Fruit fly (Drosophila melanogaster): ENCODE results near the gene CG33178.
A peak's percentile ranks its signal among the peaks of the same experiment; 100 is the strongest.

Gene CG33178

dm6 chrX:15074646-15075351 lies 7.8 kb upstream of the CG33178 start (continued):
- TF ChIP-seq CG17912 (GFP tag; optimal IDR thresholded peaks at IDR 0.05) = peak; percentile 55
- TF ChIP-seq Stat92E (GFP tag; optimal IDR thresholded peaks at IDR 0.05) = peak in 1 of 3 experiments; percentile 70
- peak; percentile 97 for TF ChIP-seq CG2120 (GFP tag; optimal IDR thresholded peaks at IDR 0.05)
- peak; percentile 57 for TF ChIP-seq CG8281 (tag; optimal IDR thresholded peaks at IDR 0.05)
- peak; percentile 77 for TF ChIP-seq CG18476 (GFP tag; optimal IDR thresholded peaks at IDR 0.05)
- no peak for TF ChIP-seq cad (GFP tag; optimal IDR thresholded peaks at IDR 0.05)
- TF ChIP-seq kni (GFP tag; optimal IDR thresholded peaks at IDR 0.05) = peak; percentile 55
- peak; percentile 98 for TF ChIP-seq row (GFP tag; IDR thresholded peaks at IDR 0.05)
- TF ChIP-seq CG31365 (tag; optimal IDR thresholded peaks at IDR 0.05) = peak; percentile 69
- peak; percentile 77 for TF ChIP-seq CG7987 (GFP tag; optimal IDR thresholded peaks at IDR 0.05)
- peak; percentile 84 for TF ChIP-seq CG17359 (tag; optimal IDR thresholded peaks at IDR 0.05)
- TF ChIP-seq CG6654 (GFP tag; optimal IDR thresholded peaks at IDR 0.05) = peak; percentile 46
- TF ChIP-seq hb (GFP tag; IDR thresholded peaks at IDR 0.05; ENCODE audit: partially characterized antibody) = no peak
- TF ChIP-seq sens-2 (GFP tag; IDR thresholded peaks at IDR 0.05) = peak; percentile 63
- peak; percentile 88 for TF ChIP-seq maf-S (GFP tag; optimal IDR thresholded peaks at IDR 0.05)
- peak; percentile 91 for TF ChIP-seq ems (GFP tag; optimal IDR thresholded peaks at IDR 0.05)
- no peak for TF ChIP-seq CG42726 (GFP tag; IDR thresholded peaks at IDR 0.05; ENCODE audit: partially characterized antibody)
- peak; percentile 64 for TF ChIP-seq exex (tag; optimal IDR thresholded peaks at IDR 0.05)
- TF ChIP-seq chif (GFP tag; optimal IDR thresholded peaks at IDR 0.05) = peak; percentile 86 to 93
- TF ChIP-seq sr (GFP tag; IDR thresholded peaks at IDR 0.05) = peak; percentile 93
- peak; percentile 72 for TF ChIP-seq tap (tag; optimal IDR thresholded peaks at IDR 0.05)
- peak; percentile 70 for TF ChIP-seq CG4617 (GFP tag; optimal IDR thresholded peaks at IDR 0.05; ENCODE audit: borderline replicate concordance)
- peak; percentile 89 for TF ChIP-seq NfI (GFP tag; optimal IDR thresholded peaks at IDR 0.05)
- peak; percentile 86 for TF ChIP-seq ttk (GFP tag; IDR thresholded peaks at IDR 0.05)
- peak; percentile 87 for TF ChIP-seq CG11093 (GFP tag; IDR thresholded peaks at IDR 0.05)
- peak; percentile 90 for TF ChIP-seq HHEX (GFP tag; optimal IDR thresholded peaks at IDR 0.05)
- TF ChIP-seq Bteb2 (GFP tag; optimal IDR thresholded peaks at IDR 0.05) = peak; percentile 87
- peak; percentile 91 for TF ChIP-seq gem (tag; optimal IDR thresholded peaks at IDR 0.05)
- TF ChIP-seq Asciz (GFP tag; optimal IDR thresholded peaks at IDR 0.05) = peak; percentile 73
- peak; percentile 76 for TF ChIP-seq cato (GFP tag; optimal IDR thresholded peaks at IDR 0.05; ENCODE audit: borderline replicate concordance)
- TF ChIP-seq NFAT (GFP tag; IDR thresholded peaks at IDR 0.05) = peak; percentile 97
- peak; percentile 82 for TF ChIP-seq ranshi (GFP tag; IDR thresholded peaks at IDR 0.05)
- TF ChIP-seq Gsc (GFP tag; IDR thresholded peaks at IDR 0.05) = peak; percentile 71; the same call in 1 of the 2 replicates
- peak; percentile 90 for TF ChIP-seq sug (tag; optimal IDR thresholded peaks at IDR 0.05)
- TF ChIP-seq seq (GFP tag; IDR thresholded peaks at IDR 0.05) = peak; percentile 88
- peak; percentile 91 for TF ChIP-seq bab2 (GFP tag; optimal IDR thresholded peaks at IDR 0.05)
- TF ChIP-seq CHES-1-like (GFP tag; optimal IDR thresholded peaks at IDR 0.05) = peak; percentile 93
- peak; percentile 71 for TF ChIP-seq CG13123 (GFP tag; optimal IDR thresholded peaks at IDR 0.05)
- TF ChIP-seq Fer2 (tag; optimal IDR thresholded peaks at IDR 0.05) = peak; percentile 67
- peak; percentile 93 for TF ChIP-seq Hmr (GFP tag; optimal IDR thresholded peaks at IDR 0.05)
- peak; percentile 44 for TF ChIP-seq hkb (optimal IDR thresholded peaks at IDR 0.05)
- peak; percentile 86 for TF ChIP-seq hkb (GFP tag; IDR thresholded peaks at IDR 0.05)
- peak; percentile 93 for TF ChIP-seq Atf-2 (GFP tag; optimal IDR thresholded peaks at IDR 0.05)
- TF ChIP-seq Gug (GFP tag; IDR thresholded peaks at IDR 0.05) = peak; percentile 98
- peak; percentile 51 for TF ChIP-seq trem (tag; optimal IDR thresholded peaks at IDR 0.05)
- TF ChIP-seq Myb (GFP tag; optimal IDR thresholded peaks at IDR 0.05) = peak; percentile 79
- peak; percentile 83 for TF ChIP-seq CG17328 (GFP tag; IDR thresholded peaks at IDR 0.05)
- peak; percentile 53 for TF ChIP-seq Lhr (GFP tag; optimal IDR thresholded peaks at IDR 0.05)
- peak; percentile 67 for TF ChIP-seq CG15011 (GFP tag; optimal IDR thresholded peaks at IDR 0.05)

Measured in whole organism, embryonic.